Fruit fly (Drosophila melanogaster): Measurements from ENCODE around the gene CG11694.

Gene CG11694

dm6 chr3R:8349449-8350115 is 37.6 kb upstream of the CG11694 start, which contains the start of gene Atg13 (continued):
- TF ChIP-seq sqz (GFP tag; optimal IDR thresholded peaks at IDR 0.05) (peak; percentile 49), Bgb (GFP tag; IDR thresholded peaks at IDR 0.05; ENCODE audit: partially characterized antibody) (peak; percentile 81), Usf (GFP tag; optimal IDR thresholded peaks at IDR 0.05) (peak; percentile 43), trem (tag; optimal IDR thresholded peaks at IDR 0.05) (peak; percentile 9), Hr51 (GFP tag; optimal IDR thresholded peaks at IDR 0.05) (no peak), mld (GFP tag; IDR thresholded peaks at IDR 0.05; ENCODE audit: partially characterized antibody) (peak; percentile 76; the same call in 2 of the 3 replicates), crp (GFP tag; optimal IDR thresholded peaks at IDR 0.05) (peak in 1 of 2 experiments; percentile 26), nerfin-2 (GFP tag; IDR thresholded peaks at IDR 0.05; ENCODE audit: partially characterized antibody) (peak; percentile 58), CG16815 (GFP tag; optimal IDR thresholded peaks at IDR 0.05) (peak; percentile 32), CG9437 (GFP tag; optimal IDR thresholded peaks at IDR 0.05) (peak; percentile 96), Rfx (GFP tag; IDR thresholded peaks at IDR 0.05) (peak; percentile 37), CG2712 (tag; optimal IDR thresholded peaks at IDR 0.05) (peak; percentile 45), CG10209 (GFP tag; optimal IDR thresholded peaks at IDR 0.05) (peak; percentile 8), crc (GFP tag; optimal IDR thresholded peaks at IDR 0.05) (no peak), stwl (tag; optimal IDR thresholded peaks at IDR 0.05) (peak; percentile 25), Scr (GFP tag; IDR thresholded peaks at IDR 0.05; ENCODE audit: partially characterized antibody) (peak; percentile 77), Abd-B (GFP tag; optimal IDR thresholded peaks at IDR 0.05) (peak; percentile 54), Med (GFP tag) (peak; percentile 75), dpn (GFP tag; optimal IDR thresholded peaks at IDR 0.05) (peak in 1 of 2 experiments; percentile 16), CG1603 (tag; optimal IDR thresholded peaks at IDR 0.05) (peak; percentile 16), CG9797 (GFP tag; optimal IDR thresholded peaks at IDR 0.05) (peak; percentile 28), Nf-YC (tag; optimal IDR thresholded peaks at IDR 0.05) (peak; percentile 62), Aef1 (GFP tag; IDR thresholded peaks at IDR 0.05) (peak; percentile 34; the same call in 1 of the 3 replicates), CG14965 (GFP tag; optimal IDR thresholded peaks at IDR 0.05; ENCODE audit: borderline replicate concordance) (no peak), bsh (GFP tag; optimal IDR thresholded peaks at IDR 0.05) (peak in 1 of 2 experiments; percentile 88), CG8290 (GFP tag; optimal IDR thresholded peaks at IDR 0.05) (peak; percentile 40), CG8290 (tag; optimal IDR thresholded peaks at IDR 0.05) (peak in 1 of 2 experiments; percentile 23), kah (GFP tag; optimal IDR thresholded peaks at IDR 0.05) (peak; percentile 8), CG4617 (GFP tag; optimal IDR thresholded peaks at IDR 0.05; ENCODE audit: borderline replicate concordance) (peak; percentile 51), ci (GFP tag; IDR thresholded peaks at IDR 0.05) (peak; percentile 39; the same call in 1 of the 3 replicates), B-H2 (GFP tag; optimal IDR thresholded peaks at IDR 0.05) (peak; percentile 25), CG14667 (GFP tag; IDR thresholded peaks at IDR 0.05) (no peak), BEAF-32 (GFP tag; optimal IDR thresholded peaks at IDR 0.05) (peak; percentile 92), mam (GFP tag; optimal IDR thresholded peaks at IDR 0.05) (peak; percentile 5), prd (optimal IDR thresholded peaks at IDR 0.05) (no peak), prd (GFP tag; IDR thresholded peaks at IDR 0.05) (peak; percentile 45; the same call in 2 of the 3 replicates), CG13424 (tag; optimal IDR thresholded peaks at IDR 0.05) (peak; percentile 19), HmgD (GFP tag; optimal IDR thresholded peaks at IDR 0.05) (no peak), CG31365 (tag; optimal IDR thresholded peaks at IDR 0.05) (no peak), CG8924 (tag; optimal IDR thresholded peaks at IDR 0.05) (peak; percentile 54), CG10267 (tag; optimal IDR thresholded peaks at IDR 0.05) (peak; percentile 36)

All from whole organism, embryonic.